Worm (Caenorhabditis elegans): ENCODE data around the gene pat-2.

Gene pat-2

ce11 chrIII:8801864-8802818, 16.6 kb upstream of the pat-2 start (continued):
- TF ChIP-seq ztf-11 (tag; optimal IDR thresholded peaks at IDR 0.05): no peak
- TF ChIP-seq R02D3.7 (tag; optimal IDR thresholded peaks at IDR 0.05): peak; percentile 77
- no peak for TF ChIP-seq nhr-76 (tag; optimal IDR thresholded peaks at IDR 0.05)
- TF ChIP-seq unc-39 (tag; optimal IDR thresholded peaks at IDR 0.05): no peak
- TF ChIP-seq hmg-11 (tag; optimal IDR thresholded peaks at IDR 0.05): peak; percentile 74
- TF ChIP-seq mml-1 (tag; optimal IDR thresholded peaks at IDR 0.05): peak; percentile 40
- TF ChIP-seq snpc-4 (tag; optimal IDR thresholded peaks at IDR 0.05): peak; percentile 88
- TF ChIP-seq elt-3 (tag; optimal IDR thresholded peaks at IDR 0.05): peak in 1 of 3 experiments; percentile 69

ce11 chrIII:8805815-8806214, 12.9 kb upstream of the pat-2 start:
- TF ChIP-seq ceh-28 (tag; optimal IDR thresholded peaks at IDR 0.05) (no peak), nhr-43 (tag; optimal IDR thresholded peaks at IDR 0.05; ENCODE audit: poor library complexity, severe bottlenecking) (no peak), ZK546.5 (tag; optimal IDR thresholded peaks at IDR 0.05) (no peak), egl-27 (tag; optimal IDR thresholded peaks at IDR 0.05) (no peak), nhr-77 (tag; optimal IDR thresholded peaks at IDR 0.05) (no peak), nhr-67 (tag; optimal IDR thresholded peaks at IDR 0.05) (no peak), nhr-11 (tag; optimal IDR thresholded peaks at IDR 0.05) (no peak), aly-2 (tag; optimal IDR thresholded peaks at IDR 0.05) (no peak), lin-39 (tag; optimal IDR thresholded peaks at IDR 0.05) (no peak), lin-15B (tag; optimal IDR thresholded peaks at IDR 0.05) (no peak), mdl-1 (tag; optimal IDR thresholded peaks at IDR 0.05) (no peak), ztf-11 (tag; optimal IDR thresholded peaks at IDR 0.05) (no peak), ceh-16 (tag; optimal IDR thresholded peaks at IDR 0.05) (no peak), pha-4 (tag; optimal IDR thresholded peaks at IDR 0.05) (no peak), ceh-82 (tag; optimal IDR thresholded peaks at IDR 0.05) (no peak)

- TF ChIP-seq fkh-10 (GFP tag; optimal IDR thresholded peaks at IDR 0.05) (no peak), elt-3 (tag; optimal IDR thresholded peaks at IDR 0.05) (no peak), nhr-11 (tag; optimal IDR thresholded peaks at IDR 0.05) (no peak), daf-12 (tag; optimal IDR thresholded peaks at IDR 0.05) (no peak), nhr-23 (tag; optimal IDR thresholded peaks at IDR 0.05) (no peak), snpc-4 (tag; optimal IDR thresholded peaks at IDR 0.05) (no peak), pha-4 (tag; optimal IDR thresholded peaks at IDR 0.05) (no peak), eor-1 (tag; optimal IDR thresholded peaks at IDR 0.05) (no peak), elt-1 (tag; optimal IDR thresholded peaks at IDR 0.05) (no peak), lin-15B (tag; optimal IDR thresholded peaks at IDR 0.05) (no peak), nfya-1 (tag; optimal IDR thresholded peaks at IDR 0.05; ENCODE audit: insufficient read depth) (no peak), egl-5 (tag; optimal IDR thresholded peaks at IDR 0.05) (no peak), egl-27 (tag; optimal IDR thresholded peaks at IDR 0.05) (no peak), nhr-12 (tag; optimal IDR thresholded peaks at IDR 0.05) (no peak), elt-2 (tag; optimal IDR thresholded peaks at IDR 0.05) (no peak), ceh-82 (tag; optimal IDR thresholded peaks at IDR 0.05) (no peak), ceh-16 (tag; optimal IDR thresholded peaks at IDR 0.05) (no peak), ZK546.5 (tag; optimal IDR thresholded peaks at IDR 0.05) (no peak), tbx-2 (tag; optimal IDR thresholded peaks at IDR 0.05) (no peak), nhr-76 (tag; optimal IDR thresholded peaks at IDR 0.05) (no peak)
Measured at ce11 chrIII:8807246-8807645, 11.5 kb upstream of the pat-2 start, which contains the start of gene F54F2.7. TSS of gene F54F2.7 (minus strand) at chrIII:8807346.

ce11 chrIII:8809245-8809971, 9.3 kb upstream of the pat-2 start, which contains the start of gene prx-19:
TSS of gene prx-19 (minus strand) at chrIII:8809295.
- TF ChIP-seq nhr-25 (tag; optimal IDR thresholded peaks at IDR 0.05) (peak; percentile 76), pqm-1 (tag; optimal IDR thresholded peaks at IDR 0.05) (no peak), lin-39 (tag; optimal IDR thresholded peaks at IDR 0.05) (peak; percentile 56), hmg-11 (tag; optimal IDR thresholded peaks at IDR 0.05) (no peak), pha-4 (tag; optimal IDR thresholded peaks at IDR 0.05) (peak; percentile 63), nhr-11 (tag; optimal IDR thresholded peaks at IDR 0.05) (no peak), skn-1 (tag; optimal IDR thresholded peaks at IDR 0.05) (peak; percentile 57), ceh-28 (tag; optimal IDR thresholded peaks at IDR 0.05) (peak; percentile 23), nhr-43 (tag; optimal IDR thresholded peaks at IDR 0.05; ENCODE audit: poor library complexity, severe bottlenecking) (peak; percentile 0), nfya-1 (tag; optimal IDR thresholded peaks at IDR 0.05; ENCODE audit: insufficient read depth) (peak; percentile 72), lin-15B (tag; optimal IDR thresholded peaks at IDR 0.05) (peak; percentile 63), elt-2 (tag; optimal IDR thresholded peaks at IDR 0.05) (peak; percentile 61), ceh-82 (tag; optimal IDR thresholded peaks at IDR 0.05) (no peak), egl-5 (tag; optimal IDR thresholded peaks at IDR 0.05) (peak; percentile 32), nhr-23 (tag; optimal IDR thresholded peaks at IDR 0.05) (peak; percentile 53)

All from whole organism, L3 larva.